Fruit fly (Drosophila melanogaster) whole organism: ENCODE measurements around the gene Traf-like.

ENCODE experiments used
- Dll ChIP-seq: fragments of >200 bp; optimal IDR thresholded peaks from 2 replicates; lab custom pipeline; 2017
- EcR ChIP-seq, 2 experiments: fragments of >200 bp; optimal IDR thresholded peaks; 2 replicates each; lab custom pipeline; 2017; ENCODE audit warnings: missing biosample characterization in 2 of 2, missing genetic modification characterization in 2 of 2, missing genetic modification reagents in 2 of 2
- pan ChIP-seq: fragments of >200 bp; optimal IDR thresholded peaks from 2 replicates; lab custom pipeline; 2017
- psq ChIP-seq: fragments of >200 bp; optimal IDR thresholded peaks from 2 replicates; lab custom pipeline; 2017

- TF ChIP-seq pan (lab: Kevin White, UChicago) (no peak), psq (lab: Kevin White, UChicago) (no peak), Dll (lab: Kevin White, UChicago) (no peak), EcR (GFP tag; optimal IDR thresholded peaks at IDR 0.05; lab: Kevin White, UChicago) (no peak)
Observed at dm6 chrX:16423125-16423509, 8.3 kb downstream of the Traf-like start.
